Worm (Caenorhabditis elegans) whole organism, L3 larva: Measurements from ENCODE around the gene glr-6.
A peak's percentile ranks its signal among the peaks of the same experiment; 100 is the strongest.
"Not testable (repeated sequence)": the region's sequence is repeated elsewhere in the genome, so short reads cannot be mapped to it uniquely, and the experiment has no call there.

ENCODE experiments used
- ZK546.5 ChIP-seq: sonication (generic microtip); optimal IDR thresholded peaks from 2 replicates; lab custom pipeline; 2017; ENCODE audit warnings: missing biosample characterization, missing genetic modification characterization
- aly-2 ChIP-seq: fragments of 150-350 bp; optimal IDR thresholded peaks from 2 replicates; lab custom pipeline; 2014; ENCODE audit warnings: missing biosample characterization, missing genetic modification characterization
- ceh-16 ChIP-seq: sonication (generic microtip); optimal IDR thresholded peaks from 2 replicates; lab custom pipeline; 2017; ENCODE audit warnings: missing biosample characterization, missing genetic modification characterization
- ceh-28 ChIP-seq: fragments of 150-350 bp; optimal IDR thresholded peaks from 2 replicates; lab custom pipeline; 2014; ENCODE audit warnings: missing biosample characterization, missing genetic modification reagents, missing genetic modification characterization
- ceh-9 ChIP-seq: sonication (generic microtip); optimal IDR thresholded peaks from 2 replicates; lab custom pipeline; 2018; ENCODE audit warnings: missing biosample characterization, missing genetic modification characterization
- daf-12 ChIP-seq: fragments of 150-350 bp; optimal IDR thresholded peaks from 2 replicates; lab custom pipeline; 2014; ENCODE audit warnings: missing biosample characterization, missing genetic modification reagents, missing genetic modification characterization
- egl-5 ChIP-seq: fragments of 150-350 bp; optimal IDR thresholded peaks from 2 replicates; lab custom pipeline; 2017; ENCODE audit warnings: missing biosample characterization, missing genetic modification reagents, missing genetic modification characterization, inconsistent platforms
- elt-2 ChIP-seq: sonication (generic microtip); optimal IDR thresholded peaks from 2 replicates; lab custom pipeline; 2016; ENCODE audit warnings: missing genetic modification reagents, mild to moderate bottlenecking, missing genetic modification characterization, missing compliant biosample characterization
- elt-3 ChIP-seq, 3 experiments: fragments of 150-350 bp in 1 of 3; sonication (generic microtip) in 2 of 3; optimal IDR thresholded peaks; 2 replicates in 2 of 3; 4 replicates in 1 of 3; lab custom pipeline; 2014 to 2017; ENCODE audit warnings: missing biosample characterization in 3 of 3, missing genetic modification characterization in 3 of 3
- eor-1 ChIP-seq, 2 experiments: fragments of 150-350 bp; optimal IDR thresholded peaks; 2 replicates each; lab custom pipeline; 2014 to 2018; ENCODE audit warnings: missing biosample characterization in 2 of 2, missing genetic modification characterization in 2 of 2
- fkh-10 ChIP-seq: sonication (generic microtip); optimal IDR thresholded peaks from 2 replicates; lab custom pipeline; 2017; ENCODE audit warnings: missing biosample characterization, missing genetic modification reagents, missing genetic modification characterization
- fos-1 ChIP-seq: fragments of 150-350 bp; optimal IDR thresholded peaks from 2 replicates; lab custom pipeline; 2014; ENCODE audit warnings: missing biosample characterization, missing genetic modification characterization
- hmg-11 ChIP-seq: sonication (generic microtip); optimal IDR thresholded peaks from 2 replicates; lab custom pipeline; 2016; ENCODE audit warnings: missing genetic modification characterization, missing compliant biosample characterization
- jun-1 ChIP-seq: fragments of 150-350 bp; optimal IDR thresholded peaks from 2 replicates; lab custom pipeline; 2014; ENCODE audit warnings: missing biosample characterization, missing genetic modification reagents, missing genetic modification characterization
- lin-15B ChIP-seq: fragments of 150-350 bp; optimal IDR thresholded peaks from 2 replicates; lab custom pipeline; 2014; ENCODE audit warnings: missing biosample characterization, missing genetic modification characterization
- lsy-12 ChIP-seq: sonication (generic microtip); optimal IDR thresholded peaks from 2 replicates; lab custom pipeline; 2016; ENCODE audit warnings: mild to moderate bottlenecking, missing genetic modification characterization, missing compliant biosample characterization
- mdl-1 ChIP-seq: fragments of 150-350 bp; optimal IDR thresholded peaks from 2 replicates; lab custom pipeline; 2014; ENCODE audit warnings: missing biosample characterization, missing genetic modification characterization
- mml-1 ChIP-seq: fragments of 150-350 bp; sonication (generic microtip); optimal IDR thresholded peaks from 3 replicates; lab custom pipeline; 2014; ENCODE audit warnings: missing biosample characterization, missing genetic modification characterization
- nfya-1 ChIP-seq: sonication (generic microtip); optimal IDR thresholded peaks from 2 replicates; lab custom pipeline; 2017; ENCODE audit warnings: missing genetic modification characterization, mild to moderate bottlenecking, missing compliant biosample characterization, antibody characterized with exemption, moderate library complexity; ENCODE audit not compliant: insufficient read depth
- nhr-11 ChIP-seq: fragments of 150-350 bp; optimal IDR thresholded peaks from 2 replicates; lab custom pipeline; 2014; ENCODE audit warnings: missing biosample characterization, missing genetic modification characterization
- nhr-12 ChIP-seq: fragments of 150-350 bp; optimal IDR thresholded peaks from 2 replicates; lab custom pipeline; 2014; ENCODE audit warnings: missing biosample characterization, missing genetic modification characterization
- nhr-23 ChIP-seq: fragments of 150-350 bp; optimal IDR thresholded peaks from 2 replicates; lab custom pipeline; 2014; ENCODE audit warnings: missing biosample characterization, missing genetic modification reagents, missing genetic modification characterization
- nhr-25 ChIP-seq: sonication (generic microtip); optimal IDR thresholded peaks from 2 replicates; lab custom pipeline; 2017; ENCODE audit warnings: missing biosample characterization, missing genetic modification characterization
- nhr-43 ChIP-seq: sonication (generic microtip); optimal IDR thresholded peaks from 2 replicates; lab custom pipeline; 2016; ENCODE audit warnings: mild to moderate bottlenecking, missing genetic modification characterization, missing compliant biosample characterization; ENCODE audit not compliant: poor library complexity, severe bottlenecking
- nhr-67 ChIP-seq: fragments of 150-350 bp; optimal IDR thresholded peaks from 2 replicates; lab custom pipeline; 2014; ENCODE audit warnings: missing biosample characterization, missing genetic modification characterization
- nhr-76 ChIP-seq: fragments of 150-350 bp; sonication (generic microtip); optimal IDR thresholded peaks from 5 replicates; lab custom pipeline; 2014; ENCODE audit warnings: missing biosample characterization, missing genetic modification characterization
- pha-4 ChIP-seq: fragments of 150-350 bp; optimal IDR thresholded peaks from 2 replicates; lab custom pipeline; 2014; ENCODE audit warnings: missing biosample characterization, missing genetic modification reagents, missing genetic modification characterization
- pqm-1 ChIP-seq: fragments of 150-350 bp; optimal IDR thresholded peaks from 2 replicates; lab custom pipeline; 2017; ENCODE audit warnings: missing biosample characterization, missing genetic modification characterization, inconsistent platforms
- sea-2 ChIP-seq: fragments of 150-350 bp; sonication (generic microtip); optimal IDR thresholded peaks from 4 replicates; lab custom pipeline; 2014; ENCODE audit warnings: missing biosample characterization, missing genetic modification reagents, missing genetic modification characterization
- skn-1 ChIP-seq: fragments of 150-350 bp; optimal IDR thresholded peaks from 2 replicates; lab custom pipeline; 2014; ENCODE audit warnings: missing biosample characterization, missing genetic modification characterization
- snpc-4 ChIP-seq: fragments of 150-350 bp; optimal IDR thresholded peaks from 2 replicates; lab custom pipeline; 2014; ENCODE audit warnings: missing biosample characterization, missing genetic modification characterization
- tbx-2 ChIP-seq: sonication (generic microtip); optimal IDR thresholded peaks from 2 replicates; lab custom pipeline; 2016; ENCODE audit warnings: mild to moderate bottlenecking, missing genetic modification characterization, missing compliant biosample characterization
- unc-39 ChIP-seq: sonication (generic microtip); optimal IDR thresholded peaks from 4 replicates; lab custom pipeline; 2017; ENCODE audit warnings: missing biosample characterization, missing genetic modification characterization
- unc-62 ChIP-seq: fragments of 150-350 bp; sonication (generic microtip); optimal IDR thresholded peaks from 4 replicates; lab custom pipeline; 2014; ENCODE audit warnings: missing biosample characterization, missing genetic modification reagents, missing genetic modification characterization
- zag-1 ChIP-seq: fragments of 150-350 bp; optimal IDR thresholded peaks from 2 replicates; lab custom pipeline; 2014; ENCODE audit warnings: missing biosample characterization, missing genetic modification characterization

Gene glr-6

DNA sequence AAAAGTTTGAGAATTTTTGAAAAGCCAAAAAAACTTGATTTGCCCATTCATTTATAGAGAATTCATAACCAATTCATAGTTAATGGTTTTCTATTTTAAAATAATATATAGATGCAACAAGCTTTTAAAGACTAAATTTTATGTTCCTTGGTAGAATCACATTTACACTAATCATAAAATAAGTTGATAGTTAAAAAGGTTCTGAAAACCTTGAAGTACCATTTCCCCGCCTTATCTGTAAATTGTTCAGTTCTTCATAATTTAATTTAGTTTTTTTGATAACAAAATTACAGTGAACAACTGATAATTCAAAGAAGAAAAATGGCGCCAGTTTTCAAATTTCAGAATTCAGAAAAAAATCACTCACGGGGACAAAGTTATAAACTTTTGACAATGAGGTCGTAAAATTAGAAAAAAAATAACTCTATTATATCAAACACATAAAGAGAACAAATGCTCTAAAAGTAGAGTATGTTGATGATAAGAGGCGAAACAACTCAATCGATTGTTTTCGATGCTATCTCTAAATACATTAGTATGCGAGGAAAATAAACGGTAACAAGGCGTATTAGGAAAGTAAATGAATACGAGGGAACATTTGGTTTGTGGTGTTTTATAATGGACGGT, 44.8 kb upstream of the glr-6 start, which contains the start of gene F41C6.7:
TSS of gene F41C6.7 (minus strand) at position 51 of the 627 bp plus-strand sequence.
- TF ChIP-seq pqm-1 (tag; lab: Kevin White, UChicago) (peak; percentile 72), pha-4 (tag; lab: Kevin White, UChicago) (peak; percentile 8), elt-2 (tag; lab: Kevin White, UChicago) (peak; percentile 88), egl-5 (no peak)

DNA sequence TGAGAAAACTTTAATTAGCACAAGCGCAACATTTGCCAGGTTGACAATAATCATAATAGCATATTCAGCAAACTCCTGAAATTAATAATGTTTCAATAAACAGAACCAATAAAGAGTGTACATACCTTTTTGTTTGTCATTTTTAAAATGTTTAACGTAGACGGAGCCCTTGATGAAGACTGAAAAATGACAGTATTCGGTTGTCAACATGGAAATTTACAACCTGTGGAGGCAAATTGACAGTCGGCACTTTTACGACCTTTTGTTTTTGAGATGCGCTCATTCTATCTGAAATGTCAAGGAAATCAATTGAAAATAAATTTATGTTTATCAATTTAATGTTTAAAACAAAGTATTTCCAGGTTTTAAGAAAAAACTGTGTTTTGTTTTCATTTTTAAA, 43.9 kb upstream of the glr-6 start:
- TF ChIP-seq unc-62 (GFP tag; lab: Kevin White, UChicago), result no peak
- TF ChIP-seq pha-4 (tag; lab: Kevin White, UChicago), result peak; percentile 48
- no peak for TF ChIP-seq nhr-12 (tag; lab: Kevin White, UChicago)
- TF ChIP-seq pqm-1 (tag; lab: Kevin White, UChicago), result peak; percentile 5
- TF ChIP-seq mdl-1 (tag; lab: Kevin White, UChicago), result no peak
- no peak for TF ChIP-seq zag-1 (tag; lab: Kevin White, UChicago)
- TF ChIP-seq nhr-25, result no peak
- TF ChIP-seq jun-1, result no peak
- no peak for TF ChIP-seq nhr-23 (tag; lab: Kevin White, UChicago)
- TF ChIP-seq tbx-2 (tag; lab: Kevin White, UChicago), result no peak
- TF ChIP-seq elt-2 (tag; lab: Kevin White, UChicago), result peak; percentile 59
- no peak for TF ChIP-seq ZK546.5 (tag; lab: Kevin White, UChicago)
- TF ChIP-seq ceh-16 (tag; lab: Kevin White, UChicago), result no peak
- TF ChIP-seq snpc-4 (tag; lab: Kevin White, UChicago), result no peak

DNA sequence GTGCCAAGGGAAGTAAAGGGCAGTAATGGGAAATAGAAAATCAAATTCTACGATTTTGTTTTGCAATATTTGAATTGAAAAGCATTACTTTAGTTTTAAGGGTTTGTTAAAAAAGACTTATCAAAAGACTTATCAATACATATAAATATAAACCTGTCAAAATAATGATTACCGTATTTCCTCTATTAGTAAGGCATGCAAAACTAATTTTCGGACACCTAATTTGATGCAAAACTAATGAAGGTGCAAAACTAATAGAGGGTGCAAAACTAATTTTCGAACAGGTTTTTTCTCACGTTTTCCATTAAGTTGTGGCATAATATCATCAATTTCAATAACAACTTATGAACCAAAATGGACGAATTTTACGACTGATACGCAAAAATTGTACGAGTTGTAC, 41.3 kb upstream of the glr-6 start, which contains the start of gene F41C6.6:
TSS of gene F41C6.6 (minus strand) at position 101 of the 400 bp plus-strand sequence.
- not testable (repeated sequence) for TF ChIP-seq elt-2 (tag; lab: Kevin White, UChicago); skn-1; mml-1 (tag; lab: Kevin White, UChicago)

- TF ChIP-seq pha-4 (tag; lab: Kevin White, UChicago), result no peak
- no peak for TF ChIP-seq mml-1 (tag; lab: Kevin White, UChicago)
- no peak for TF ChIP-seq nhr-43 (tag; lab: Kevin White, UChicago)
- TF ChIP-seq egl-5, result no peak
- no peak for TF ChIP-seq tbx-2 (tag; lab: Kevin White, UChicago)
- TF ChIP-seq nhr-67 (tag; lab: Kevin White, UChicago), result no peak
- TF ChIP-seq hmg-11 (tag; lab: Kevin White, UChicago), result no peak
- no peak for TF ChIP-seq lin-15B (tag; lab: Kevin White, UChicago)
- no peak for TF ChIP-seq fos-1 (tag; lab: Kevin White, UChicago)
- no peak for TF ChIP-seq sea-2
- TF ChIP-seq elt-2 (tag; lab: Kevin White, UChicago), result no peak
- TF ChIP-seq skn-1, result no peak
- TF ChIP-seq aly-2 (tag; lab: Kevin White, UChicago), result no peak
- TF ChIP-seq daf-12 (tag; lab: Kevin White, UChicago), result no peak
- TF ChIP-seq jun-1, result no peak
- TF ChIP-seq snpc-4 (tag; lab: Kevin White, UChicago), result no peak
- TF ChIP-seq eor-1 (tag; optimal IDR thresholded peaks at IDR 0.05; lab: Kevin White, UChicago), result no peak
- TF ChIP-seq, all 47 proteins: peak for 0
Observed at ce11 chrX:6877436-6877835, 36.9 kb upstream of the glr-6 start, which contains the start of gene col-173. col-173 (minus strand) TSS chrX:6877536.

DNA sequence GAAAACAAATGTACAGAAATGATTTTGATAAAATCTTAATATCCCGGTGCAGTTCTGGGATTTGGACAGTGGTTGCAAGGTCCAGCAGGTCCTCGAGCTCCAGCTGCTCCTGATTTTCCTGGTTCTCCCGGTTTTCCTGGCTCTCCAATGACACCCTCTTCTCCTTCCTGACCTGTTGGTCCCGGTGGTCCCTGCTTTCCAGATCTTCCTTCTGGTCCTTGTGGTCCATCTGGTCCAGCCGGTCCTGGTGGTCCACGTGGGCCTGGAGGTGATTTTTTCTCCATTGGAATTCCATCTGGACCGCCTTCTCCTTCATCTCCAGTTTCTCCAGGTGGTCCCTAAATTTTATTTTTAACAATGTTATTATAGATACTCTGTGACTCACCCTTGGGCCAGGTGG, 34.8 kb upstream of the glr-6 start:
- TF ChIP-seq nfya-1 (tag; lab: Kevin White, UChicago), result no peak
- TF ChIP-seq nhr-43 (tag; lab: Kevin White, UChicago), result no peak
- no peak for TF ChIP-seq ceh-16 (tag; lab: Kevin White, UChicago)
- no peak for TF ChIP-seq pqm-1 (tag; lab: Kevin White, UChicago)
- TF ChIP-seq ceh-9 (tag; lab: Kevin White, UChicago), result no peak
- TF ChIP-seq aly-2 (tag; lab: Kevin White, UChicago), result no peak
- no peak for TF ChIP-seq unc-39 (tag; lab: Kevin White, UChicago)
- no peak for TF ChIP-seq egl-5
- no peak for TF ChIP-seq nhr-11 (tag; lab: Kevin White, UChicago)
- no peak for TF ChIP-seq fkh-10 (GFP tag; lab: Kevin White, UChicago)
- no peak for TF ChIP-seq lin-15B (tag; lab: Kevin White, UChicago)
- TF ChIP-seq snpc-4 (tag; lab: Kevin White, UChicago), result no peak
- TF ChIP-seq ceh-28 (tag; lab: Kevin White, UChicago), result no peak
- no peak for TF ChIP-seq nhr-76 (tag; lab: Kevin White, UChicago)
- TF ChIP-seq nhr-67 (tag; lab: Kevin White, UChicago), result no peak
- TF ChIP-seq lsy-12 (tag; lab: Kevin White, UChicago), result no peak
- no peak for TF ChIP-seq fos-1 (tag; lab: Kevin White, UChicago)
- no peak for TF ChIP-seq unc-62 (GFP tag; lab: Kevin White, UChicago)
- TF ChIP-seq elt-3 (tag; optimal IDR thresholded peaks at IDR 0.05; lab: Kevin White, UChicago), result no peak
- TF ChIP-seq nhr-12 (tag; lab: Kevin White, UChicago), result no peak
